Fruit fly (Drosophila melanogaster): ENCODE results near the gene CG15196.

- TF ChIP-seq Myc (optimal IDR thresholded peaks at IDR 0.05) (no peak), psq (optimal IDR thresholded peaks at IDR 0.05) (no peak), h (optimal IDR thresholded peaks at IDR 0.05) (no peak)
Observed at dm6 chrX:11382588-11382987, 27.2 kb upstream of the CG15196 start.
